Worm (Caenorhabditis elegans): Measurements from ENCODE around the gene W07G1.7.

ce11 chrII:13968979-13969378 is 2.8 kb upstream of the W07G1.7 start, which contains the start of gene sre-43:
- TF ChIP-seq elt-3 (tag; optimal IDR thresholded peaks at IDR 0.05), result no peak
- no peak for TF ChIP-seq unc-39 (tag; optimal IDR thresholded peaks at IDR 0.05)
- no peak for TF ChIP-seq nhr-11 (tag; optimal IDR thresholded peaks at IDR 0.05)
- no peak for TF ChIP-seq skn-1 (tag; optimal IDR thresholded peaks at IDR 0.05)
- no peak for TF ChIP-seq ztf-11 (tag; optimal IDR thresholded peaks at IDR 0.05)
- no peak for TF ChIP-seq ceh-16 (tag; optimal IDR thresholded peaks at IDR 0.05)
- no peak for TF ChIP-seq nhr-77 (tag; optimal IDR thresholded peaks at IDR 0.05)
- no peak for TF ChIP-seq R02D3.7 (tag; optimal IDR thresholded peaks at IDR 0.05)
- no peak for TF ChIP-seq jun-1 (tag; optimal IDR thresholded peaks at IDR 0.05)
- no peak for TF ChIP-seq lin-39 (tag; optimal IDR thresholded peaks at IDR 0.05)
